Worm (Caenorhabditis elegans) whole organism, late embryonic: ENCODE data around the gene T06A1.5.

Source experiments
- ama-1 ChIP-seq: fragments of 150-350 bp; optimal IDR thresholded peaks from 2 replicates; lab custom pipeline; 2014
- ceh-18 ChIP-seq: sonication (generic microtip); optimal IDR thresholded peaks from 2 replicates; lab custom pipeline; 2016; ENCODE audit warnings: missing genetic modification characterization, missing compliant biosample characterization
- ceh-34 ChIP-seq: sonication (generic microtip); optimal IDR thresholded peaks from 2 replicates; lab custom pipeline; 2016; ENCODE audit warnings: mild to moderate bottlenecking, missing genetic modification characterization, missing compliant biosample characterization
- ets-4 ChIP-seq: sonication (generic microtip); optimal IDR thresholded peaks from 2 replicates; lab custom pipeline; 2016; ENCODE audit warnings: missing genetic modification characterization, missing compliant biosample characterization
- fkh-10 ChIP-seq: fragments of 150-350 bp; optimal IDR thresholded peaks from 2 replicates; lab custom pipeline; 2014; ENCODE audit warnings: missing biosample characterization, missing genetic modification reagents, missing genetic modification characterization
- hlh-30 ChIP-seq: sonication (generic microtip); optimal IDR thresholded peaks from 2 replicates; lab custom pipeline; 2017; ENCODE audit warnings: antibody characterized with exemption, missing genetic modification characterization, missing compliant biosample characterization; ENCODE audit not compliant: insufficient read depth
- hlh-6 ChIP-seq: sonication (generic microtip); optimal IDR thresholded peaks from 2 replicates; lab custom pipeline; 2016; ENCODE audit warnings: missing genotype, missing genetic modification characterization, missing compliant biosample characterization
- nhr-11 ChIP-seq: fragments of 150-350 bp; optimal IDR thresholded peaks from 2 replicates; lab custom pipeline; 2014; ENCODE audit warnings: missing biosample characterization, missing genetic modification characterization
- pha-4 ChIP-seq: fragments of 150-350 bp; optimal IDR thresholded peaks from 2 replicates; lab custom pipeline; 2018; ENCODE audit warnings: missing biosample characterization, missing genetic modification reagents, missing genetic modification characterization
- pqm-1 ChIP-seq: sonication (generic microtip); optimal IDR thresholded peaks from 2 replicates; lab custom pipeline; 2016; ENCODE audit warnings: missing genetic modification characterization, missing compliant biosample characterization
- rnt-1 ChIP-seq: sonication (generic microtip); optimal IDR thresholded peaks from 2 replicates; lab custom pipeline; 2016; ENCODE audit warnings: missing genetic modification characterization, missing compliant biosample characterization
- tbx-7 ChIP-seq: sonication (generic microtip); optimal IDR thresholded peaks from 2 replicates; lab custom pipeline; 2016; ENCODE audit warnings: missing genotype, missing genetic modification characterization, missing compliant biosample characterization

ce11 chrV:1888299-1888698, 38.7 kb upstream of the T06A1.5 start:
- TF ChIP-seq pha-4 (tag; lab: Kevin White, UChicago), result no peak
- TF ChIP-seq ama-1 (lab: Kevin White, UChicago), result no peak
- no peak for TF ChIP-seq hlh-6 (tag; lab: Kevin White, UChicago)
- no peak for TF ChIP-seq hlh-30 (tag; lab: Kevin White, UChicago)
- TF ChIP-seq ceh-34, result no peak
- no peak for TF ChIP-seq rnt-1
- no peak for TF ChIP-seq nhr-11
- TF ChIP-seq fkh-10 (GFP tag; lab: Kevin White, UChicago), result no peak
- no peak for TF ChIP-seq pqm-1 (tag; lab: Kevin White, UChicago)
- no peak for TF ChIP-seq tbx-7 (tag; lab: Kevin White, UChicago)
- TF ChIP-seq ceh-18, result no peak
- no peak for TF ChIP-seq ets-4 (tag; lab: Kevin White, UChicago)
